Worm (Caenorhabditis elegans) whole organism, late embryonic: Measurements from ENCODE around the gene pho-12.
A peak's percentile ranks its signal among the peaks of the same experiment; 100 is the strongest.

Experiments used
- C08G9.2 ChIP-seq: sonication (generic microtip); optimal IDR thresholded peaks from 2 replicates; lab custom pipeline; 2016; ENCODE audit warnings: mild to moderate bottlenecking, missing genetic modification characterization, moderate library complexity, missing compliant biosample characterization
- C38D4.7 ChIP-seq: fragments of 200-800 bp; sonication (Bioruptor generic); optimal IDR thresholded peaks from 2 replicates; lab custom pipeline; 2018; ENCODE audit warnings: mild to moderate bottlenecking, missing genetic modification characterization, moderate library complexity, missing compliant biosample characterization
- K02D7.2 ChIP-seq: sonication (generic microtip); optimal IDR thresholded peaks from 2 replicates; lab custom pipeline; 2017; ENCODE audit warnings: mild to moderate bottlenecking, missing genetic modification characterization, missing compliant biosample characterization
- K09A11.1 ChIP-seq: sonication (generic microtip); optimal IDR thresholded peaks from 2 replicates; lab custom pipeline; 2017; ENCODE audit warnings: antibody characterized with exemption, mild to moderate bottlenecking, missing genetic modification characterization, missing compliant biosample characterization; ENCODE audit not compliant: insufficient read depth
- Y22D7AL.16 ChIP-seq: sonication (generic microtip); optimal IDR thresholded peaks from 2 replicates; lab custom pipeline; 2016; ENCODE audit warnings: missing genetic modification characterization, missing compliant biosample characterization
- ceh-18 ChIP-seq: sonication (generic microtip); optimal IDR thresholded peaks from 2 replicates; lab custom pipeline; 2016; ENCODE audit warnings: missing genetic modification characterization, missing compliant biosample characterization
- ceh-2 ChIP-seq: sonication (generic microtip); optimal IDR thresholded peaks from 2 replicates; lab custom pipeline; 2016; ENCODE audit warnings: missing genotype, missing genetic modification characterization, missing compliant biosample characterization
- ceh-24 ChIP-seq: sonication (generic microtip); optimal IDR thresholded peaks from 2 replicates; lab custom pipeline; 2016; ENCODE audit warnings: mild to moderate bottlenecking, missing genetic modification characterization, missing compliant biosample characterization
- ceh-31 ChIP-seq: sonication (generic microtip); optimal IDR thresholded peaks from 2 replicates; lab custom pipeline; 2016; ENCODE audit warnings: missing genetic modification characterization, missing compliant biosample characterization
- ceh-48 ChIP-seq: sonication (generic microtip); optimal IDR thresholded peaks from 2 replicates; lab custom pipeline; 2016; ENCODE audit warnings: missing genetic modification characterization, inconsistent platforms, missing compliant biosample characterization
- ceh-6 ChIP-seq: fragments of 200-800 bp; sonication (Bioruptor generic); optimal IDR thresholded peaks from 2 replicates; lab custom pipeline; 2018; ENCODE audit warnings: mild to moderate bottlenecking, missing genetic modification characterization, missing compliant biosample characterization
- elt-2 ChIP-seq: sonication (generic microtip); optimal IDR thresholded peaks from 2 replicates; lab custom pipeline; 2016; ENCODE audit warnings: missing genetic modification reagents, missing genetic modification characterization, missing compliant biosample characterization
- elt-4 ChIP-seq: sonication (generic microtip); optimal IDR thresholded peaks from 2 replicates; lab custom pipeline; 2016; ENCODE audit warnings: missing genetic modification characterization, missing compliant biosample characterization
- eyg-1 ChIP-seq: sonication (generic microtip); optimal IDR thresholded peaks from 2 replicates; lab custom pipeline; 2016; ENCODE audit warnings: missing genotype, missing genetic modification characterization, missing compliant biosample characterization
- gmeb-2 ChIP-seq: sonication (generic microtip); optimal IDR thresholded peaks from 2 replicates; lab custom pipeline; 2016; ENCODE audit warnings: missing genetic modification characterization, inconsistent platforms, missing compliant biosample characterization
- hlh-13 ChIP-seq: fragments of 200-800 bp; sonication (Bioruptor generic); optimal IDR thresholded peaks from 2 replicates; lab custom pipeline; 2018; ENCODE audit warnings: mild to moderate bottlenecking, missing genetic modification characterization, missing compliant biosample characterization
- hlh-30 ChIP-seq: sonication (generic microtip); optimal IDR thresholded peaks from 2 replicates; lab custom pipeline; 2017; ENCODE audit warnings: antibody characterized with exemption, missing genetic modification characterization, missing compliant biosample characterization; ENCODE audit not compliant: insufficient read depth
- hlh-6 ChIP-seq: sonication (generic microtip); optimal IDR thresholded peaks from 2 replicates; lab custom pipeline; 2016; ENCODE audit warnings: missing genotype, missing genetic modification characterization, missing compliant biosample characterization
- lin-11 ChIP-seq: fragments of 200-800 bp; sonication (Bioruptor generic); optimal IDR thresholded peaks from 2 replicates; lab custom pipeline; 2018; ENCODE audit warnings: mild to moderate bottlenecking, missing genetic modification characterization, missing compliant biosample characterization
- madf-2 ChIP-seq: sonication (generic microtip); optimal IDR thresholded peaks from 2 replicates; lab custom pipeline; 2017; ENCODE audit warnings: missing genetic modification characterization, missing compliant biosample characterization
- nfya-1 ChIP-seq: sonication (generic microtip); optimal IDR thresholded peaks from 2 replicates; lab custom pipeline; 2017; ENCODE audit warnings: missing genetic modification characterization, mild to moderate bottlenecking, missing compliant biosample characterization, antibody characterized with exemption, moderate library complexity
- nhr-11 ChIP-seq: fragments of 150-350 bp; optimal IDR thresholded peaks from 2 replicates; lab custom pipeline; 2014; ENCODE audit warnings: missing biosample characterization, missing genetic modification characterization
- odd-2 ChIP-seq: sonication (generic microtip); optimal IDR thresholded peaks from 2 replicates; lab custom pipeline; 2017; ENCODE audit warnings: antibody characterized with exemption, mild to moderate bottlenecking, missing genetic modification characterization, missing compliant biosample characterization
- pax-1 ChIP-seq: fragments of 150-350 bp; optimal IDR thresholded peaks from 2 replicates; lab custom pipeline; 2014; ENCODE audit warnings: missing biosample characterization, missing genetic modification characterization
- sdc-2 ChIP-seq: sonication (generic microtip); optimal IDR thresholded peaks from 2 replicates; lab custom pipeline; 2016; ENCODE audit warnings: missing genotype, missing genetic modification characterization, missing compliant biosample characterization
- sox-2 ChIP-seq: fragments of 200-800 bp; sonication (Bioruptor generic); IDR thresholded peaks from 2 replicates; pipeline ENCODE4 v1.3.6; 2022; ENCODE audit warnings: missing genetic modification reagents, missing genetic modification characterization, missing compliant biosample characterization
- sox-4 ChIP-seq: sonication (generic microtip); optimal IDR thresholded peaks from 2 replicates; lab custom pipeline; 2017; ENCODE audit warnings: mild to moderate bottlenecking, missing genetic modification characterization, inconsistent platforms, missing compliant biosample characterization
- tbx-2 ChIP-seq: sonication (generic microtip); optimal IDR thresholded peaks from 2 replicates; lab custom pipeline; 2016; ENCODE audit warnings: missing genetic modification characterization, missing compliant biosample characterization
- ttx-3 ChIP-seq: sonication (generic microtip); optimal IDR thresholded peaks from 2 replicates; lab custom pipeline; 2016; ENCODE audit warnings: missing genetic modification reagents, missing genetic modification characterization, missing compliant biosample characterization
- unc-42 ChIP-seq: sonication (generic microtip); optimal IDR thresholded peaks from 2 replicates; lab custom pipeline; 2016; ENCODE audit warnings: missing genotype, missing genetic modification characterization, missing compliant biosample characterization
- unc-55 ChIP-seq: sonication (generic microtip); optimal IDR thresholded peaks from 2 replicates; lab custom pipeline; 2017; ENCODE audit warnings: missing biosample characterization, missing genetic modification reagents, missing genetic modification characterization
- unc-86 ChIP-seq: sonication (generic microtip); optimal IDR thresholded peaks from 2 replicates; lab custom pipeline; 2016; ENCODE audit warnings: missing genetic modification characterization, missing compliant biosample characterization

pho-12 gene

ce11 chrII:5086143-5086542, 25.5 kb upstream of the pho-12 start:
- TF ChIP-seq unc-86 (tag; lab: Kevin White, UChicago) (no peak), elt-4 (tag; lab: Kevin White, UChicago) (no peak), eyg-1 (tag; lab: Kevin White, UChicago) (no peak), C38D4.7 (GFP tag; lab: Kevin White, UChicago) (no peak), Y22D7AL.16 (tag; lab: Kevin White, UChicago) (no peak), C08G9.2 (no peak), gmeb-2 (tag; lab: Kevin White, UChicago) (no peak), nfya-1 (tag; lab: Kevin White, UChicago) (no peak), ceh-2 (tag; lab: Kevin White, UChicago) (no peak), odd-2 (tag; lab: Kevin White, UChicago) (no peak), ceh-31 (tag; lab: Kevin White, UChicago) (no peak), sdc-2 (no peak)

- TF ChIP-seq odd-2 (tag; lab: Kevin White, UChicago) = no peak
- no peak for TF ChIP-seq C38D4.7 (GFP tag; lab: Kevin White, UChicago)
- no peak for TF ChIP-seq ceh-2 (tag; lab: Kevin White, UChicago)
- no peak for TF ChIP-seq hlh-6
- TF ChIP-seq, all 69 proteins: peak for 0
Measured at ce11 chrII:5085450-5085849, 24.8 kb upstream of the pho-12 start, which contains the start of gene txt-9. TSS of gene txt-9 (plus strand) at chrII:5085785.

ce11 chrII:5084225-5084624, 23.6 kb upstream of the pho-12 start:
- TF ChIP-seq nfya-1 (tag; lab: Kevin White, UChicago) (no peak), elt-2 (tag; lab: Kevin White, UChicago) (peak; percentile 49), odd-2 (tag; lab: Kevin White, UChicago) (no peak)

- no peak for TF ChIP-seq hlh-13
Measured at ce11 chrII:5083341-5083740, 22.7 kb upstream of the pho-12 start, which contains the start of gene C04G6.4. TSS of gene C04G6.4 (minus strand) at chrII:5083441.

- TF ChIP-seq ttx-3 (tag; lab: Kevin White, UChicago) (no peak), sox-2 (GFP tag; lab: Robert Waterston, UW) (no peak), elt-4 (tag; lab: Kevin White, UChicago) (no peak), nfya-1 (tag; lab: Kevin White, UChicago) (peak; percentile 39), unc-55 (GFP tag; lab: Kevin White, UChicago) (peak; percentile 41), hlh-30 (peak; percentile 52), K02D7.2 (tag; lab: Kevin White, UChicago) (no peak), gmeb-2 (tag; lab: Kevin White, UChicago) (no peak), unc-42 (tag; lab: Kevin White, UChicago) (peak; percentile 65), sox-4 (no peak), ceh-18 (tag; lab: Kevin White, UChicago) (no peak), unc-86 (tag; lab: Kevin White, UChicago) (no peak), tbx-2 (tag; lab: Kevin White, UChicago) (peak; percentile 32), K09A11.1 (tag; lab: Kevin White, UChicago) (no peak), ceh-6 (GFP tag; lab: Kevin White, UChicago) (no peak), lin-11 (tag; lab: Kevin White, UChicago) (no peak), pax-1 (tag; lab: Kevin White, UChicago) (peak; percentile 86), nhr-11 (tag; lab: Kevin White, UChicago) (no peak), ceh-48 (tag; lab: Kevin White, UChicago) (peak; percentile 25), C08G9.2 (no peak), ceh-24 (tag; lab: Kevin White, UChicago) (no peak), madf-2 (tag; lab: Kevin White, UChicago) (no peak)
Measured at ce11 chrII:5081124-5081913, 20.7 kb upstream of the pho-12 start, which contains the start of gene dsh-2. TSS of gene dsh-2 (minus strand) at chrII:5081174.
